Worm (Caenorhabditis elegans): ENCODE results near the gene lgc-40.
A peak's percentile ranks its signal among the peaks of the same experiment; 100 is the strongest.

- TF ChIP-seq flt-1 (GFP tag; IDR thresholded peaks at IDR 0.05) (no peak), klf-2 (GFP tag; conservative IDR thresholded peaks at IDR 0.05) (0 out of 2 replicates have a peak, but pooled peaks have one; percentile 24), ztf-23 (GFP tag; IDR thresholded peaks at IDR 0.05) (no peak), med-1 (GFP tag; optimal IDR thresholded peaks at IDR 0.05; ENCODE audit: insufficient read depth) (no peak), ref-1 (GFP tag; conservative IDR thresholded peaks at IDR 0.05) (no peak), cog-1 (tag; optimal IDR thresholded peaks at IDR 0.05) (no peak), ztf-29 (GFP tag; IDR thresholded peaks at IDR 0.05) (no peak), tab-1 (GFP tag; IDR thresholded peaks at IDR 0.05) (no peak)
These were observed 29.4 kb upstream of the lgc-40 start for ce11 chrX:2330494-2330893.

Measured in whole organism, midembryonic.